Worm (Caenorhabditis elegans): ENCODE measurements around the gene rsf-1.

- TF ChIP-seq C04F5.9 (tag; optimal IDR thresholded peaks at IDR 0.05) = no peak
- no peak for TF ChIP-seq unc-130 (tag; optimal IDR thresholded peaks at IDR 0.05)
- peak; percentile 37 for TF ChIP-seq snu-23 (GFP tag; optimal IDR thresholded peaks at IDR 0.05)
- no peak for TF ChIP-seq tbx-2 (tag; optimal IDR thresholded peaks at IDR 0.05)
- peak; percentile 35 for TF ChIP-seq rnt-1 (tag; optimal IDR thresholded peaks at IDR 0.05)
- no peak for TF ChIP-seq nhr-237 (tag; optimal IDR thresholded peaks at IDR 0.05)
- TF ChIP-seq ceh-82 (tag; optimal IDR thresholded peaks at IDR 0.05) = peak in 1 of 3 experiments; percentile 52
- no peak for TF ChIP-seq nhr-90 (tag; optimal IDR thresholded peaks at IDR 0.05; ENCODE audit: poor library complexity)
- TF ChIP-seq nhr-11 (tag; optimal IDR thresholded peaks at IDR 0.05) = no peak
- no peak for TF ChIP-seq nhr-76 (tag; optimal IDR thresholded peaks at IDR 0.05)
- no peak for TF ChIP-seq unc-62 (GFP tag; optimal IDR thresholded peaks at IDR 0.05)
These were observed 8.9 kb upstream of the rsf-1 start, which contains the start of gene saps-1 for ce11 chrII:11297217-11297738.
